Fruit fly (Drosophila melanogaster) whole organism, wandering third instar larva: Measurements from ENCODE around the gene CG13894.
A peak's percentile ranks its signal among the peaks of the same experiment; 100 is the strongest.

Experiments
- Abd-B ChIP-seq: fragments of >200 bp; optimal IDR thresholded peaks from 2 replicates; lab custom pipeline; 2017; ENCODE audit warnings: missing biosample characterization, missing genetic modification characterization
- CG32264 ChIP-seq: fragments of 200-800 bp; sonication (Bioruptor generic); optimal IDR thresholded peaks from 2 replicates; lab custom pipeline; 2016; ENCODE audit warnings: missing biosample characterization, missing genetic modification characterization
- CG9705 ChIP-seq: fragments of 200-800 bp; sonication (Bioruptor generic); optimal IDR thresholded peaks from 2 replicates; lab custom pipeline; 2018; ENCODE audit warnings: missing biosample characterization, mild to moderate bottlenecking, missing genetic modification characterization
- CrebA ChIP-seq: fragments of 200-800 bp; sonication (Bioruptor generic); optimal IDR thresholded peaks from 2 replicates; lab custom pipeline; 2016; ENCODE audit warnings: missing biosample characterization, mild to moderate bottlenecking, missing genetic modification characterization, borderline replicate concordance
- Dfd ChIP-seq: fragments of >200 bp; optimal IDR thresholded peaks from 2 replicates; lab custom pipeline; 2017; ENCODE audit warnings: missing biosample characterization, missing genetic modification characterization
- GATAd ChIP-seq: sonication (Bioruptor generic); optimal IDR thresholded peaks from 2 replicates; lab custom pipeline; 2016; ENCODE audit warnings: missing biosample characterization, missing genetic modification characterization
- HLH106 ChIP-seq: fragments of 200-800 bp; optimal IDR thresholded peaks from 3 replicates; lab custom pipeline; 2019; ENCODE audit warnings: missing biosample characterization, mild to moderate bottlenecking, missing genetic modification characterization, moderate library complexity
- Hnf4 ChIP-seq: fragments of 200-800 bp; sonication (Bioruptor generic); optimal IDR thresholded peaks from 2 replicates; lab custom pipeline; 2016; ENCODE audit warnings: missing biosample characterization, mild to moderate bottlenecking, missing genetic modification characterization
- Hr78 ChIP-seq: fragments of >200 bp; optimal IDR thresholded peaks from 2 replicates; lab custom pipeline; 2017; ENCODE audit warnings: missing biosample characterization, missing genetic modification characterization
- Hr83 ChIP-seq: fragments of 200-300 bp; sonication (Bioruptor generic); optimal IDR thresholded peaks from 2 replicates; lab custom pipeline; 2016; ENCODE audit warnings: missing biosample characterization, mild to moderate bottlenecking, missing genetic modification characterization, moderate library complexity; ENCODE audit not compliant: poor library complexity, severe bottlenecking
- Jra ChIP-seq: sonication (Bioruptor generic); optimal IDR thresholded peaks from 2 replicates; lab custom pipeline; 2016; ENCODE audit warnings: missing biosample characterization, missing genetic modification characterization
- Mio ChIP-seq: sonication (Bioruptor generic); optimal IDR thresholded peaks from 2 replicates; lab custom pipeline; 2016; ENCODE audit warnings: missing biosample characterization, missing genetic modification characterization
- Myc ChIP-seq: fragments of >200 bp; optimal IDR thresholded peaks from 2 replicates; lab custom pipeline; 2017
- N ChIP-seq: fragments of >200 bp; optimal IDR thresholded peaks from 2 replicates; lab custom pipeline; 2018; ENCODE audit warnings: missing biosample characterization, missing external identifiers, missing genetic modification characterization
- OdsH ChIP-seq: fragments of 200-800 bp; sonication (Bioruptor generic); optimal IDR thresholded peaks from 2 replicates; lab custom pipeline; 2016; ENCODE audit warnings: missing biosample characterization, mild to moderate bottlenecking, missing genetic modification characterization
- Rel ChIP-seq, 2 experiments: fragments of 200-800 bp; sonication (Bioruptor generic) in 1 of 2; optimal IDR thresholded peaks; 2 replicates in 1 of 2; 3 replicates in 1 of 2; lab custom pipeline; 2016 to 2019; ENCODE audit warnings: mild to moderate bottlenecking in 2 of 2, missing biosample characterization in 2 of 2, missing genetic modification characterization in 2 of 2, moderate library complexity in 1 of 2
- Sp1 ChIP-seq: fragments of 200-800 bp; sonication (Bioruptor generic); optimal IDR thresholded peaks from 3 replicates; lab custom pipeline; 2019; ENCODE audit warnings: missing biosample characterization, mild to moderate bottlenecking, missing genetic modification characterization, moderate library complexity
- br ChIP-seq: fragments of 200-800 bp; sonication (Bioruptor generic); optimal IDR thresholded peaks from 2 replicates; lab custom pipeline; 2016; ENCODE audit warnings: missing biosample characterization, missing genetic modification characterization
- brk ChIP-seq: fragments of 200-800 bp; sonication (Bioruptor generic); optimal IDR thresholded peaks from 2 replicates; lab custom pipeline; 2016; ENCODE audit warnings: missing biosample characterization, mild to moderate bottlenecking, missing genetic modification characterization
- dl ChIP-seq, 2 experiments: fragments of 175-275, 200-275 bp in 1 of 2; fragments of 200-275 bp in 1 of 2; sonication (Bioruptor generic); optimal IDR thresholded peaks; lab custom pipeline; 2018; ENCODE audit warnings: mild to moderate bottlenecking in 2 of 2, missing biosample characterization in 2 of 2, missing genetic modification characterization in 2 of 2, moderate library complexity in 2 of 2; ENCODE audit not compliant: partially characterized antibody in 2 of 2, insufficient read depth in 1 of 2
- dmrt93B ChIP-seq: fragments of 200-800 bp; sonication (Bioruptor generic); optimal IDR thresholded peaks from 2 replicates; lab custom pipeline; 2018; ENCODE audit warnings: missing biosample characterization, mild to moderate bottlenecking, missing genetic modification characterization
- dsf ChIP-seq: sonication (Bioruptor generic); optimal IDR thresholded peaks from 2 replicates; lab custom pipeline; 2016; ENCODE audit warnings: missing biosample characterization, missing genetic modification characterization, borderline replicate concordance
- ey ChIP-seq: fragments of 200-800 bp; sonication (Bioruptor generic); optimal IDR thresholded peaks from 2 replicates; lab custom pipeline; 2016; ENCODE audit warnings: missing biosample characterization, missing genetic modification characterization
- foxo ChIP-seq, 2 experiments: fragments of 200-800 bp; sonication (Bioruptor generic); optimal IDR thresholded peaks; 2 replicates in 1 of 2; 3 replicates in 1 of 2; lab custom pipeline; 2016 to 2017; ENCODE audit warnings: missing biosample characterization in 2 of 2, missing genetic modification characterization in 2 of 2
- fru ChIP-seq: fragments of 200-800 bp; sonication (Bioruptor generic); optimal IDR thresholded peaks from 3 replicates; lab custom pipeline; 2016; ENCODE audit warnings: missing biosample characterization, mild to moderate bottlenecking, missing genetic modification characterization
- h ChIP-seq: fragments of 200-800 bp; sonication (Bioruptor generic); optimal IDR thresholded peaks from 3 replicates; lab custom pipeline; 2016; ENCODE audit warnings: missing biosample characterization, mild to moderate bottlenecking, missing genetic modification characterization
- jim ChIP-seq: fragments of 175-275, 200-325 bp; sonication (Bioruptor generic); optimal IDR thresholded peaks from 2 replicates; lab custom pipeline; 2016; ENCODE audit warnings: missing biosample characterization, mild to moderate bottlenecking, missing genetic modification characterization
- lola ChIP-seq: fragments of >200 bp; optimal IDR thresholded peaks from 2 replicates; lab custom pipeline; 2017; ENCODE audit warnings: missing biosample characterization, missing genetic modification characterization
- pan ChIP-seq: fragments of >200 bp; optimal IDR thresholded peaks from 2 replicates; lab custom pipeline; 2017
- psq ChIP-seq: fragments of 200-800 bp; sonication (Bioruptor generic); optimal IDR thresholded peaks from 3 replicates; lab custom pipeline; 2017; ENCODE audit warnings: missing biosample characterization, mild to moderate bottlenecking, missing genetic modification characterization, moderate library complexity
- rgr ChIP-seq: fragments of 200-800 bp; sonication (Bioruptor generic); optimal IDR thresholded peaks from 3 replicates; lab custom pipeline; 2016; ENCODE audit warnings: missing biosample characterization, mild to moderate bottlenecking, missing genetic modification characterization
- sage ChIP-seq: fragments of 200-800 bp; sonication (Bioruptor generic); optimal IDR thresholded peaks from 2 replicates; lab custom pipeline; 2016; ENCODE audit warnings: missing biosample characterization, mild to moderate bottlenecking, missing genetic modification characterization
- sv ChIP-seq: fragments of 200-800 bp; sonication (Bioruptor generic); optimal IDR thresholded peaks from 3 replicates; lab custom pipeline; 2016; ENCODE audit warnings: missing biosample characterization, missing genetic modification characterization
- tai ChIP-seq: sonication (Bioruptor generic); optimal IDR thresholded peaks from 2 replicates; lab custom pipeline; 2016; ENCODE audit warnings: missing biosample characterization, missing genetic modification characterization
- usp ChIP-seq: fragments of >200 bp; optimal IDR thresholded peaks from 2 replicates; lab custom pipeline; 2017; ENCODE audit warnings: missing biosample characterization, missing genetic modification characterization
- woc ChIP-seq: sonication (Bioruptor generic); optimal IDR thresholded peaks from 2 replicates; lab custom pipeline; 2016; ENCODE audit warnings: missing biosample characterization, mild to moderate bottlenecking, missing genetic modification characterization

CG13894 gene

dm6 chr3L:698748-699367 is at the start of gene CG13894:
Gene CG13894 (minus strand): TSS chr3L:699144.
- no peak for TF ChIP-seq usp (GFP tag; lab: Kevin White, UChicago)
- TF ChIP-seq woc (GFP tag; lab: Kevin White, UChicago) = no peak
- no peak for TF ChIP-seq lola
- no peak for TF ChIP-seq pan (lab: Kevin White, UChicago)
- TF ChIP-seq foxo (GFP tag; optimal IDR thresholded peaks at IDR 0.05; lab: Kevin White, UChicago) = no peak
- TF ChIP-seq Abd-B (GFP tag; lab: Kevin White, UChicago) = no peak
- no peak for TF ChIP-seq Rel (GFP tag; optimal IDR thresholded peaks at IDR 0.05; lab: Kevin White, UChicago)
- no peak for TF ChIP-seq Rel (tag; optimal IDR thresholded peaks at IDR 0.05; lab: Kevin White, UChicago)
- no peak for TF ChIP-seq Hr83 (GFP tag; lab: Kevin White, UChicago)
- TF ChIP-seq Myc (lab: Kevin White, UChicago) = no peak
- TF ChIP-seq, all 38 proteins: peak for 0

dm6 chr3L:747716-748328 is 48.9 kb upstream of the CG13894 start:
- TF ChIP-seq CG32264 (GFP tag; lab: Kevin White, UChicago) (no peak), Sp1 (GFP tag; lab: Kevin White, UChicago) (no peak), sage (GFP tag; lab: Kevin White, UChicago) (no peak), br (GFP tag; lab: Kevin White, UChicago) (no peak), ey (GFP tag; lab: Kevin White, UChicago) (no peak), usp (GFP tag; lab: Kevin White, UChicago) (no peak), jim (GFP tag; lab: Kevin White, UChicago) (no peak), Mio (no peak)

dm6 chr3L:747008-747407 is 48.1 kb upstream of the CG13894 start:
- no peak for TF ChIP-seq Myc (lab: Kevin White, UChicago)
- no peak for TF ChIP-seq Sp1 (GFP tag; lab: Kevin White, UChicago)
- no peak for TF ChIP-seq Hnf4 (GFP tag; lab: Kevin White, UChicago)
- TF ChIP-seq h (GFP tag; lab: Kevin White, UChicago) = no peak
- no peak for TF ChIP-seq Mio
- TF ChIP-seq Dfd = no peak
- no peak for TF ChIP-seq foxo (GFP tag; optimal IDR thresholded peaks at IDR 0.05; lab: Kevin White, UChicago)
- no peak for TF ChIP-seq OdsH (GFP tag; lab: Kevin White, UChicago)
- no peak for TF ChIP-seq ey (GFP tag; lab: Kevin White, UChicago)
- no peak for TF ChIP-seq sv (GFP tag; lab: Kevin White, UChicago)
- no peak for TF ChIP-seq psq (GFP tag; lab: Kevin White, UChicago)
- TF ChIP-seq tai (GFP tag; lab: Kevin White, UChicago) = no peak
- no peak for TF ChIP-seq jim (GFP tag; lab: Kevin White, UChicago)

- TF ChIP-seq CG32264 (GFP tag; lab: Kevin White, UChicago) = no peak
- no peak for TF ChIP-seq GATAd
- TF ChIP-seq brk (GFP tag; lab: Kevin White, UChicago) = no peak
- TF ChIP-seq CrebA (GFP tag; lab: Kevin White, UChicago) = no peak
- no peak for TF ChIP-seq pan (lab: Kevin White, UChicago)
- no peak for TF ChIP-seq Dfd
- TF ChIP-seq Sp1 (GFP tag; lab: Kevin White, UChicago) = no peak
- peak; percentile 31 for TF ChIP-seq br (GFP tag; lab: Kevin White, UChicago)
- no peak for TF ChIP-seq Hr78 (GFP tag; lab: Kevin White, UChicago)
- TF ChIP-seq ey (GFP tag; lab: Kevin White, UChicago) = peak; percentile 42
- no peak for TF ChIP-seq Jra (GFP tag; lab: Kevin White, UChicago)
- TF ChIP-seq h (GFP tag; lab: Kevin White, UChicago) = peak; percentile 34
- peak; percentile 36 for TF ChIP-seq HLH106 (tag; lab: Kevin White, UChicago)
- no peak for TF ChIP-seq N (GFP tag; lab: Kevin White, UChicago)
- TF ChIP-seq OdsH (GFP tag; lab: Kevin White, UChicago) = no peak
- TF ChIP-seq usp (GFP tag; lab: Kevin White, UChicago) = no peak
- TF ChIP-seq rgr (GFP tag; lab: Kevin White, UChicago) = peak; percentile 30
- no peak for TF ChIP-seq woc (GFP tag; lab: Kevin White, UChicago)
- no peak for TF ChIP-seq Mio
- peak; percentile 47 for TF ChIP-seq fru (GFP tag; lab: Kevin White, UChicago)
- TF ChIP-seq dl (GFP tag; optimal IDR thresholded peaks at IDR 0.05; lab: Kevin White, UChicago; ENCODE audit: insufficient read depth in 1 of 2, partially characterized antibody in 2 of 2) = no peak
- TF ChIP-seq dmrt93B = no peak
- TF ChIP-seq Abd-B (GFP tag; lab: Kevin White, UChicago) = no peak
- TF ChIP-seq sage (GFP tag; lab: Kevin White, UChicago) = no peak
- no peak for TF ChIP-seq Hnf4 (GFP tag; lab: Kevin White, UChicago)
- no peak for TF ChIP-seq CG9705 (GFP tag; lab: Kevin White, UChicago)
- peak in 1 of 2 experiments; percentile 44 for TF ChIP-seq foxo (GFP tag; optimal IDR thresholded peaks at IDR 0.05; lab: Kevin White, UChicago)
- no peak for TF ChIP-seq sv (GFP tag; lab: Kevin White, UChicago)
- TF ChIP-seq tai (GFP tag; lab: Kevin White, UChicago) = no peak
- no peak for TF ChIP-seq dsf
These were observed 47.5 kb upstream of the CG13894 start for dm6 chr3L:746345-746932.
